Worm (Caenorhabditis elegans): ENCODE measurements around the gene Y47D3A.21.

The Y47D3A.21 gene

DNA sequence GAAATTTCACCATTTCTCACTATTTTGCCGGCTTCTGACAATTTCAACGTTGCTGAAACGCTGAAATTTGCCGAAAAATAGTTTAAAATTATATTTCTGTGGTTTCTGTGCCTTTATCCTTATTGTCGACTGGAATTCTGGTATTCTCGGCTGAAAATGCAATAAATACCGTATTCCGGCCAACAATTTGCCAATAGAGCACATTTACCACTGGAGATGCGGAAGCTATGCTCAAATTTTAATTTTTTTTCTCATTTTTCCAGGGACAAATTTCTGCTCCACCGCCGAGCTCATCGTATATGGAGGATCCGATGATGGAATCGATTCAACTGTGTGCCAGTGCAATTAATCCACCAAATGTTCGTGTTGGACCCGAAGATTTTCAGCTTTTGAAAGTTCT, 32.1 kb downstream of the Y47D3A.21 start:
- TF ChIP-seq elt-1 (tag; optimal IDR thresholded peaks at IDR 0.05) (no peak), daf-12 (tag; optimal IDR thresholded peaks at IDR 0.05) (no peak), ama-1 (optimal IDR thresholded peaks at IDR 0.05) (no peak), nhr-43 (tag; optimal IDR thresholded peaks at IDR 0.05; ENCODE audit: poor library complexity, severe bottlenecking) (no peak), nhr-23 (tag; optimal IDR thresholded peaks at IDR 0.05) (no peak)

- TF ChIP-seq unc-39 (tag; optimal IDR thresholded peaks at IDR 0.05) (no peak), daf-12 (tag; optimal IDR thresholded peaks at IDR 0.05) (no peak), nhr-67 (tag; optimal IDR thresholded peaks at IDR 0.05) (no peak), nhr-25 (tag; optimal IDR thresholded peaks at IDR 0.05) (no peak), lin-39 (tag; optimal IDR thresholded peaks at IDR 0.05) (no peak)
Observed at ce11 chrIII:11244820-11245219, 33.9 kb downstream of the Y47D3A.21 start, which contains the start of gene rsks-1. rsks-1 (plus strand) TSS chrIII:11245120.

DNA sequence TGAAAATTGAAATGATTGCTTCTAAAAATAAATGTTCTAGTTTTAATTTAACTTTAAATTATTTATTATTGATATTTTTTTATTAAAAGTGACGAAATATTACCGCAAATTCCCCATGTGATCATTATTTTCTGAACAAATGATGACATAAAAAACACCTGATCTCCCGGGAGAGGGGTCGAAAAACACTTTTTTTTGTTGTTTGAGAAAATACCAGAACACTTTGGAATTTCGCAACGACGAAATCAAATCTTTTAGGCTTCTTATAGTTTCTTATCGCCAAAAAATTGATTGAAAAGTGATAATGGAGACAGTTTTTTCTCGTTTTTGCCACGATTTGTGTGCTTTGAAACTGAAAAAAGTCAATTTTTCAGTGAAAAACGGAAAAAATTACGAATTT, 34.4 kb downstream of the Y47D3A.21 start:
- TF ChIP-seq hmg-11 (tag; optimal IDR thresholded peaks at IDR 0.05) (no peak), ama-1 (optimal IDR thresholded peaks at IDR 0.05) (no peak), nhr-12 (tag; optimal IDR thresholded peaks at IDR 0.05) (no peak), nhr-77 (tag; optimal IDR thresholded peaks at IDR 0.05) (no peak), fkh-2 (tag; optimal IDR thresholded peaks at IDR 0.05) (no peak), mdl-1 (tag; optimal IDR thresholded peaks at IDR 0.05) (no peak), lin-39 (tag; optimal IDR thresholded peaks at IDR 0.05) (no peak), pqm-1 (tag; optimal IDR thresholded peaks at IDR 0.05) (peak; percentile 10), pha-4 (tag; optimal IDR thresholded peaks at IDR 0.05) (peak; percentile 28), tbx-2 (tag; optimal IDR thresholded peaks at IDR 0.05) (no peak), nhr-25 (tag; optimal IDR thresholded peaks at IDR 0.05) (no peak), zag-1 (tag; optimal IDR thresholded peaks at IDR 0.05) (no peak), ceh-9 (tag; optimal IDR thresholded peaks at IDR 0.05) (no peak), ztf-4 (tag; optimal IDR thresholded peaks at IDR 0.05) (no peak), unc-62 (GFP tag; optimal IDR thresholded peaks at IDR 0.05) (no peak), egl-27 (tag; optimal IDR thresholded peaks at IDR 0.05) (no peak), lin-15B (tag; optimal IDR thresholded peaks at IDR 0.05) (no peak), unc-39 (tag; optimal IDR thresholded peaks at IDR 0.05) (no peak), elt-2 (tag; optimal IDR thresholded peaks at IDR 0.05) (peak; percentile 53), eor-1 (tag; optimal IDR thresholded peaks at IDR 0.05) (no peak), skn-1 (tag; optimal IDR thresholded peaks at IDR 0.05) (no peak)

DNA sequence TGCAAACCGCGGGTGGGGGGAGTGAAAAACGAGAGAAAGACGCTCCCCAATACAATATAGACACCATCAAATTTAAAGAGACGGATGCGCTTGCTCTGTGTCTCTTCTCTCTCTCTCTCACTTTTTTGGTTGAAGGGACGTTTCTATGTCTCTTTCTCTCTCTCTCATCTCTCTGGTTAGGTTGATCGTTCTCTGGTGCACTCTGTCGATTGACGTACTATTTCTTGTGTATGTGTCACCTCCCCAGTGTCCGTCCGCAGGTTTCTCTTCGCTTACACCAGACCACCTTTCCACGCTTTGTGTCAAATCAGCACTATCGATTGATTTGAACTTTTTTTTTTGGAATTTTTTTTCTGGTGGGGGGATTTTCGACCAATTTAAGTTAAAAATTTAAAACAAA, 35.3 kb downstream of the Y47D3A.21 start:
- TF ChIP-seq jun-1 (tag; optimal IDR thresholded peaks at IDR 0.05) (peak; percentile 87), elt-1 (tag; optimal IDR thresholded peaks at IDR 0.05) (no peak), aly-2 (tag; optimal IDR thresholded peaks at IDR 0.05) (no peak), elt-3 (tag; optimal IDR thresholded peaks at IDR 0.05) (no peak), unc-39 (tag; optimal IDR thresholded peaks at IDR 0.05) (no peak), daf-12 (tag; optimal IDR thresholded peaks at IDR 0.05) (no peak), sea-2 (GFP tag; optimal IDR thresholded peaks at IDR 0.05) (no peak), tbx-2 (tag; optimal IDR thresholded peaks at IDR 0.05) (no peak), nhr-77 (tag; optimal IDR thresholded peaks at IDR 0.05) (no peak), fos-1 (tag; optimal IDR thresholded peaks at IDR 0.05) (peak; percentile 21), nhr-237 (tag; optimal IDR thresholded peaks at IDR 0.05) (no peak), nfya-1 (tag; optimal IDR thresholded peaks at IDR 0.05; ENCODE audit: insufficient read depth) (peak; percentile 88), ztf-4 (tag; optimal IDR thresholded peaks at IDR 0.05) (peak; percentile 44), zag-1 (tag; optimal IDR thresholded peaks at IDR 0.05) (no peak), lsy-12 (tag; optimal IDR thresholded peaks at IDR 0.05) (no peak), nhr-43 (tag; optimal IDR thresholded peaks at IDR 0.05; ENCODE audit: poor library complexity, severe bottlenecking) (peak; percentile 39), pha-4 (tag; optimal IDR thresholded peaks at IDR 0.05) (peak; percentile 81), ceh-82 (tag; optimal IDR thresholded peaks at IDR 0.05) (no peak), nhr-28 (tag; optimal IDR thresholded peaks at IDR 0.05) (no peak), ZK546.5 (tag; optimal IDR thresholded peaks at IDR 0.05) (no peak), lin-15B (tag; optimal IDR thresholded peaks at IDR 0.05) (peak; percentile 37), skn-1 (tag; optimal IDR thresholded peaks at IDR 0.05) (peak; percentile 4), mml-1 (tag; optimal IDR thresholded peaks at IDR 0.05) (no peak), ceh-9 (tag; optimal IDR thresholded peaks at IDR 0.05) (no peak), elt-2 (tag; optimal IDR thresholded peaks at IDR 0.05) (peak; percentile 72), mdl-1 (tag; optimal IDR thresholded peaks at IDR 0.05) (no peak), fkh-10 (GFP tag; optimal IDR thresholded peaks at IDR 0.05) (no peak), nhr-12 (tag; optimal IDR thresholded peaks at IDR 0.05) (no peak), ama-1 (optimal IDR thresholded peaks at IDR 0.05) (no peak), hmg-11 (tag; optimal IDR thresholded peaks at IDR 0.05) (peak; percentile 90), egl-27 (tag; optimal IDR thresholded peaks at IDR 0.05) (peak; percentile 37), nhr-25 (tag; optimal IDR thresholded peaks at IDR 0.05) (peak; percentile 84), ceh-28 (tag; optimal IDR thresholded peaks at IDR 0.05) (peak; percentile 85), ztf-11 (tag; optimal IDR thresholded peaks at IDR 0.05) (no peak), ceh-16 (tag; optimal IDR thresholded peaks at IDR 0.05) (no peak), eor-1 (tag; optimal IDR thresholded peaks at IDR 0.05) (no peak), nhr-76 (tag; optimal IDR thresholded peaks at IDR 0.05) (no peak), fkh-2 (tag; optimal IDR thresholded peaks at IDR 0.05) (no peak), pqm-1 (tag; optimal IDR thresholded peaks at IDR 0.05) (peak; percentile 77), unc-62 (GFP tag; optimal IDR thresholded peaks at IDR 0.05) (peak; percentile 24), nhr-11 (tag; optimal IDR thresholded peaks at IDR 0.05) (peak; percentile 62), nhr-67 (tag; optimal IDR thresholded peaks at IDR 0.05) (no peak), nhr-23 (tag; optimal IDR thresholded peaks at IDR 0.05) (peak; percentile 64)

Measured in whole organism, L3 larva.